Fruit fly (Drosophila melanogaster): ENCODE results near the gene CG17764.
A peak's percentile ranks its signal among the peaks of the same experiment; 100 is the strongest.

The CG17764 gene

dm6 chrX:5300623-5301283, 6.5 kb downstream of the CG17764 start:
- peak; percentile 91 for TF ChIP-seq Eip78C (GFP tag)
- peak; percentile 48 for TF ChIP-seq CG10631 (GFP tag; optimal IDR thresholded peaks at IDR 0.05)
- peak; percentile 65 for TF ChIP-seq CG3032 (tag; optimal IDR thresholded peaks at IDR 0.05)
- TF ChIP-seq CG11902 (GFP tag; optimal IDR thresholded peaks at IDR 0.05): peak; percentile 21
- TF ChIP-seq Hr4 (GFP tag; optimal IDR thresholded peaks at IDR 0.05): no peak
- TF ChIP-seq acj6 (GFP tag; optimal IDR thresholded peaks at IDR 0.05): peak; percentile 40
- TF ChIP-seq Hr39 (GFP tag; optimal IDR thresholded peaks at IDR 0.05): peak; percentile 46
- TF ChIP-seq Blimp-1 (GFP tag; optimal IDR thresholded peaks at IDR 0.05): no peak
- peak in 1 of 2 experiments; percentile 51 for TF ChIP-seq salr (GFP tag; optimal IDR thresholded peaks at IDR 0.05)
- TF ChIP-seq CG3919 (GFP tag; optimal IDR thresholded peaks at IDR 0.05): peak; percentile 60
- TF ChIP-seq CG9139 (GFP tag; optimal IDR thresholded peaks at IDR 0.05): peak; percentile 58
- peak; percentile 9 for TF ChIP-seq CG31627 (GFP tag; optimal IDR thresholded peaks at IDR 0.05)
- no peak for TF ChIP-seq vri (GFP tag; optimal IDR thresholded peaks at IDR 0.05)
- peak; percentile 3 for TF ChIP-seq dsx (GFP tag; optimal IDR thresholded peaks at IDR 0.05; ENCODE audit: poor library complexity, severe bottlenecking)
- peak; percentile 53 for TF ChIP-seq pdm3 (GFP tag; optimal IDR thresholded peaks at IDR 0.05)
- TF ChIP-seq dac (GFP tag; optimal IDR thresholded peaks at IDR 0.05): no peak
- TF ChIP-seq Sox15 (GFP tag; optimal IDR thresholded peaks at IDR 0.05): peak; percentile 27
- peak; percentile 31 for TF ChIP-seq Ets21C (GFP tag; optimal IDR thresholded peaks at IDR 0.05)
- TF ChIP-seq net (GFP tag; optimal IDR thresholded peaks at IDR 0.05): peak; percentile 12
- TF ChIP-seq CG4318 (GFP tag; optimal IDR thresholded peaks at IDR 0.05): no peak
- no peak for TF ChIP-seq CG16779 (tag; optimal IDR thresholded peaks at IDR 0.05)
- TF ChIP-seq CG6276 (GFP tag; optimal IDR thresholded peaks at IDR 0.05): no peak
- TF ChIP-seq cyc (GFP tag; optimal IDR thresholded peaks at IDR 0.05): peak; percentile 30
- peak; percentile 54 for TF ChIP-seq Ets96B (tag; optimal IDR thresholded peaks at IDR 0.05)
- peak; percentile 65 for TF ChIP-seq fd59A (GFP tag; optimal IDR thresholded peaks at IDR 0.05)
- TF ChIP-seq CG10669 (GFP tag; optimal IDR thresholded peaks at IDR 0.05): peak; percentile 73
- 0 out of 3 replicates have a peak, but pooled peaks have one; percentile 67 for TF ChIP-seq CG6163 (GFP tag; IDR thresholded peaks at IDR 0.05)
- no peak for TF ChIP-seq eg (GFP tag; IDR thresholded peaks at IDR 0.05)
- no peak for TF ChIP-seq Eip93F (GFP tag; optimal IDR thresholded peaks at IDR 0.05)
- peak; percentile 55 for TF ChIP-seq topi (GFP tag; optimal IDR thresholded peaks at IDR 0.05)
- TF ChIP-seq spab (GFP tag; optimal IDR thresholded peaks at IDR 0.05): peak; percentile 61
- no peak for TF ChIP-seq CG15336 (GFP tag; IDR thresholded peaks at IDR 0.05)
- no peak for TF ChIP-seq Lpt (GFP tag; optimal IDR thresholded peaks at IDR 0.05)
- peak; percentile 46 for TF ChIP-seq CG8319 (GFP tag; optimal IDR thresholded peaks at IDR 0.05)
- TF ChIP-seq CG11762 (GFP tag; optimal IDR thresholded peaks at IDR 0.05; ENCODE audit: insufficient read depth): no peak
- peak; percentile 75 for TF ChIP-seq Eip75B (GFP tag; optimal IDR thresholded peaks at IDR 0.05)
- TF ChIP-seq CG6808 (GFP tag; optimal IDR thresholded peaks at IDR 0.05): peak; percentile 66
- TF ChIP-seq CG32006 (GFP tag; optimal IDR thresholded peaks at IDR 0.05): no peak
- TF ChIP-seq Sox14 (GFP tag; optimal IDR thresholded peaks at IDR 0.05): peak; percentile 67
- TF ChIP-seq CG1621 (tag; optimal IDR thresholded peaks at IDR 0.05): peak; percentile 60
- TF ChIP-seq Hr38 (GFP tag; optimal IDR thresholded peaks at IDR 0.05): no peak
- peak; percentile 53 for TF ChIP-seq CG6792 (GFP tag; optimal IDR thresholded peaks at IDR 0.05)
- no peak for TF ChIP-seq fkh (GFP tag; optimal IDR thresholded peaks at IDR 0.05)
- peak; percentile 34 for TF ChIP-seq CG34406 (GFP tag; optimal IDR thresholded peaks at IDR 0.05)
- no peak for TF ChIP-seq CG11294 (GFP tag; IDR thresholded peaks at IDR 0.05)
- TF ChIP-seq CG8632 (GFP tag; optimal IDR thresholded peaks at IDR 0.05): peak; percentile 52
- peak; percentile 29 for TF ChIP-seq OdsH (GFP tag; optimal IDR thresholded peaks at IDR 0.05)
- no peak for TF ChIP-seq Met (GFP tag; optimal IDR thresholded peaks at IDR 0.05)
- peak; percentile 45 to 71 for TF ChIP-seq ss (GFP tag; optimal IDR thresholded peaks at IDR 0.05)
- peak; percentile 46 for TF ChIP-seq achi (GFP tag; optimal IDR thresholded peaks at IDR 0.05)
- no peak for TF ChIP-seq fd85E (GFP tag; optimal IDR thresholded peaks at IDR 0.05)

All from whole organism, prepupa.